Worm (Caenorhabditis elegans) whole organism, L3 larva: Measurements from ENCODE around the gene C29F7.2.
A peak's percentile ranks its signal among the peaks of the same experiment; 100 is the strongest.

ENCODE experiments used
- R02D3.7 ChIP-seq: fragments of 150-350 bp; optimal IDR thresholded peaks from 2 replicates; lab custom pipeline; 2014; ENCODE audit warnings: missing biosample characterization, missing genetic modification characterization
- ZK546.5 ChIP-seq: sonication (generic microtip); optimal IDR thresholded peaks from 2 replicates; lab custom pipeline; 2017; ENCODE audit warnings: missing biosample characterization, missing genetic modification characterization
- aly-2 ChIP-seq: fragments of 150-350 bp; optimal IDR thresholded peaks from 2 replicates; lab custom pipeline; 2014; ENCODE audit warnings: missing biosample characterization, missing genetic modification characterization
- ceh-28 ChIP-seq: fragments of 150-350 bp; optimal IDR thresholded peaks from 2 replicates; lab custom pipeline; 2014; ENCODE audit warnings: missing biosample characterization, missing genetic modification reagents, missing genetic modification characterization
- ceh-82 ChIP-seq: fragments of 150-350 bp; optimal IDR thresholded peaks from 2 replicates; lab custom pipeline; 2014; ENCODE audit warnings: missing biosample characterization, missing genetic modification characterization
- ceh-9 ChIP-seq: sonication (generic microtip); optimal IDR thresholded peaks from 2 replicates; lab custom pipeline; 2018; ENCODE audit warnings: missing biosample characterization, missing genetic modification characterization
- daf-12 ChIP-seq: fragments of 150-350 bp; optimal IDR thresholded peaks from 2 replicates; lab custom pipeline; 2014; ENCODE audit warnings: missing biosample characterization, missing genetic modification reagents, missing genetic modification characterization
- egl-5 ChIP-seq: fragments of 150-350 bp; optimal IDR thresholded peaks from 2 replicates; lab custom pipeline; 2017; ENCODE audit warnings: missing biosample characterization, missing genetic modification reagents, missing genetic modification characterization, inconsistent platforms
- elt-1 ChIP-seq: fragments of 150-350 bp; optimal IDR thresholded peaks from 2 replicates; lab custom pipeline; 2014; ENCODE audit warnings: missing biosample characterization, missing genetic modification characterization
- elt-2 ChIP-seq: sonication (generic microtip); optimal IDR thresholded peaks from 2 replicates; lab custom pipeline; 2016; ENCODE audit warnings: missing genetic modification reagents, mild to moderate bottlenecking, missing genetic modification characterization, missing compliant biosample characterization
- eor-1 ChIP-seq, 2 experiments: fragments of 150-350 bp; optimal IDR thresholded peaks; 2 replicates each; lab custom pipeline; 2014 to 2018; ENCODE audit warnings: missing biosample characterization in 2 of 2, missing genetic modification characterization in 2 of 2
- fkh-10 ChIP-seq: sonication (generic microtip); optimal IDR thresholded peaks from 2 replicates; lab custom pipeline; 2017; ENCODE audit warnings: missing biosample characterization, missing genetic modification reagents, missing genetic modification characterization
- fkh-2 ChIP-seq: fragments of 150-350 bp; optimal IDR thresholded peaks from 2 replicates; lab custom pipeline; 2014; ENCODE audit warnings: missing biosample characterization, missing genetic modification reagents, missing genetic modification characterization
- hmg-11 ChIP-seq: sonication (generic microtip); optimal IDR thresholded peaks from 2 replicates; lab custom pipeline; 2016; ENCODE audit warnings: missing genetic modification characterization, missing compliant biosample characterization
- lin-15B ChIP-seq: fragments of 150-350 bp; optimal IDR thresholded peaks from 2 replicates; lab custom pipeline; 2014; ENCODE audit warnings: missing biosample characterization, missing genetic modification characterization
- lin-39 ChIP-seq: fragments of 150-350 bp; optimal IDR thresholded peaks from 2 replicates; lab custom pipeline; 2018; ENCODE audit warnings: missing biosample characterization, missing genetic modification reagents, missing genetic modification characterization
- lsy-12 ChIP-seq: sonication (generic microtip); optimal IDR thresholded peaks from 2 replicates; lab custom pipeline; 2016; ENCODE audit warnings: mild to moderate bottlenecking, missing genetic modification characterization, missing compliant biosample characterization
- mml-1 ChIP-seq: fragments of 150-350 bp; sonication (generic microtip); optimal IDR thresholded peaks from 3 replicates; lab custom pipeline; 2014; ENCODE audit warnings: missing biosample characterization, missing genetic modification characterization
- nfya-1 ChIP-seq: sonication (generic microtip); optimal IDR thresholded peaks from 2 replicates; lab custom pipeline; 2017; ENCODE audit warnings: missing genetic modification characterization, mild to moderate bottlenecking, missing compliant biosample characterization, antibody characterized with exemption, moderate library complexity; ENCODE audit not compliant: insufficient read depth
- nhr-11 ChIP-seq: fragments of 150-350 bp; optimal IDR thresholded peaks from 2 replicates; lab custom pipeline; 2014; ENCODE audit warnings: missing biosample characterization, missing genetic modification characterization
- nhr-12 ChIP-seq: fragments of 150-350 bp; optimal IDR thresholded peaks from 2 replicates; lab custom pipeline; 2014; ENCODE audit warnings: missing biosample characterization, missing genetic modification characterization
- nhr-23 ChIP-seq: fragments of 150-350 bp; optimal IDR thresholded peaks from 2 replicates; lab custom pipeline; 2014; ENCODE audit warnings: missing biosample characterization, missing genetic modification reagents, missing genetic modification characterization
- nhr-25 ChIP-seq: sonication (generic microtip); optimal IDR thresholded peaks from 2 replicates; lab custom pipeline; 2017; ENCODE audit warnings: missing biosample characterization, missing genetic modification characterization
- nhr-28 ChIP-seq: fragments of 150-350 bp; optimal IDR thresholded peaks from 2 replicates; lab custom pipeline; 2014; ENCODE audit warnings: missing biosample characterization, missing genetic modification characterization
- nhr-43 ChIP-seq: sonication (generic microtip); optimal IDR thresholded peaks from 2 replicates; lab custom pipeline; 2016; ENCODE audit warnings: mild to moderate bottlenecking, missing genetic modification characterization, missing compliant biosample characterization; ENCODE audit not compliant: poor library complexity, severe bottlenecking
- nhr-67 ChIP-seq: fragments of 150-350 bp; optimal IDR thresholded peaks from 2 replicates; lab custom pipeline; 2014; ENCODE audit warnings: missing biosample characterization, missing genetic modification characterization
- nhr-77 ChIP-seq: fragments of 150-350 bp; optimal IDR thresholded peaks from 2 replicates; lab custom pipeline; 2014; ENCODE audit warnings: missing biosample characterization, missing genetic modification characterization
- pha-4 ChIP-seq: fragments of 150-350 bp; optimal IDR thresholded peaks from 2 replicates; lab custom pipeline; 2014; ENCODE audit warnings: missing biosample characterization, missing genetic modification reagents, missing genetic modification characterization
- pqm-1 ChIP-seq: fragments of 150-350 bp; optimal IDR thresholded peaks from 2 replicates; lab custom pipeline; 2017; ENCODE audit warnings: missing biosample characterization, missing genetic modification characterization, inconsistent platforms
- sea-2 ChIP-seq: fragments of 150-350 bp; sonication (generic microtip); optimal IDR thresholded peaks from 4 replicates; lab custom pipeline; 2014; ENCODE audit warnings: missing biosample characterization, missing genetic modification reagents, missing genetic modification characterization
- skn-1 ChIP-seq: fragments of 150-350 bp; optimal IDR thresholded peaks from 2 replicates; lab custom pipeline; 2014; ENCODE audit warnings: missing biosample characterization, missing genetic modification characterization
- tbx-2 ChIP-seq: sonication (generic microtip); optimal IDR thresholded peaks from 2 replicates; lab custom pipeline; 2016; ENCODE audit warnings: mild to moderate bottlenecking, missing genetic modification characterization, missing compliant biosample characterization
- unc-39 ChIP-seq: sonication (generic microtip); optimal IDR thresholded peaks from 4 replicates; lab custom pipeline; 2017; ENCODE audit warnings: missing biosample characterization, missing genetic modification characterization
- unc-62 ChIP-seq: fragments of 150-350 bp; sonication (generic microtip); optimal IDR thresholded peaks from 4 replicates; lab custom pipeline; 2014; ENCODE audit warnings: missing biosample characterization, missing genetic modification reagents, missing genetic modification characterization
- zag-1 ChIP-seq: fragments of 150-350 bp; optimal IDR thresholded peaks from 2 replicates; lab custom pipeline; 2014; ENCODE audit warnings: missing biosample characterization, missing genetic modification characterization
- ztf-11 ChIP-seq: fragments of 150-350 bp; optimal IDR thresholded peaks from 2 replicates; lab custom pipeline; 2014; ENCODE audit warnings: missing biosample characterization, missing genetic modification characterization
- ztf-4 ChIP-seq: fragments of 150-350 bp; optimal IDR thresholded peaks from 2 replicates; lab custom pipeline; 2014; ENCODE audit warnings: missing biosample characterization, missing genetic modification characterization

Gene C29F7.2

DNA sequence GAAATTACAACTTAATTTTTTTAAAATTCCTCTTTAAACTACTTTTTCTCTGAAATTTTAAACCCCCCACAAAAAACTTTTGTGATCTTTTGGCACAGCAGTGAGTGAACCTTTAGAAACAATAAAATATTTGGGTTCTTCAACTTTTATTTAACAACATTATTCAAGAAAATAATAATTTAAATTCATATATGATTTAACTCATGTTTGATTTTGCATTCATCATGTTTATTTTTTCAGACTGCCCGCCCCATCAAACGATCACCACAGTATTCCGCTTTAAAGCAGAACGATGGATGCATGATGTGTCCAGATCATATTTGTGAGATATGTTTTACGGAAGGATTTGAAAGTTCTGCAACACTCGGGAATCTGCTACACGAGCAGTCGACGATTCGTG lies 30.5 kb downstream of the C29F7.2 start, which contains the start of gene set-8:
Gene set-8, plus strand, starts transcription at position 301 of the 400 bp plus-strand sequence.
- TF ChIP-seq elt-1 (tag; lab: Kevin White, UChicago): no peak
- no peak for TF ChIP-seq zag-1 (tag; lab: Kevin White, UChicago)
- no peak for TF ChIP-seq ceh-82 (tag; lab: Kevin White, UChicago)
- TF ChIP-seq ztf-11 (tag; lab: Kevin White, UChicago): no peak
- no peak for TF ChIP-seq nhr-12 (tag; lab: Kevin White, UChicago)
- TF ChIP-seq eor-1 (tag; optimal IDR thresholded peaks at IDR 0.05; lab: Kevin White, UChicago): no peak
- no peak for TF ChIP-seq nfya-1 (tag; lab: Kevin White, UChicago)
- TF ChIP-seq sea-2 (GFP tag; lab: Kevin White, UChicago): no peak
- TF ChIP-seq unc-39 (tag; lab: Kevin White, UChicago): no peak
- no peak for TF ChIP-seq tbx-2
- TF ChIP-seq R02D3.7: no peak
- TF ChIP-seq nhr-11 (tag; lab: Kevin White, UChicago): no peak
- TF ChIP-seq nhr-67: no peak
- TF ChIP-seq aly-2 (tag; lab: Kevin White, UChicago): no peak
- no peak for TF ChIP-seq pqm-1 (tag; lab: Kevin White, UChicago)
- TF ChIP-seq ztf-4 (tag; lab: Kevin White, UChicago): no peak
- TF ChIP-seq nhr-43: no peak
- TF ChIP-seq ceh-9: no peak

DNA sequence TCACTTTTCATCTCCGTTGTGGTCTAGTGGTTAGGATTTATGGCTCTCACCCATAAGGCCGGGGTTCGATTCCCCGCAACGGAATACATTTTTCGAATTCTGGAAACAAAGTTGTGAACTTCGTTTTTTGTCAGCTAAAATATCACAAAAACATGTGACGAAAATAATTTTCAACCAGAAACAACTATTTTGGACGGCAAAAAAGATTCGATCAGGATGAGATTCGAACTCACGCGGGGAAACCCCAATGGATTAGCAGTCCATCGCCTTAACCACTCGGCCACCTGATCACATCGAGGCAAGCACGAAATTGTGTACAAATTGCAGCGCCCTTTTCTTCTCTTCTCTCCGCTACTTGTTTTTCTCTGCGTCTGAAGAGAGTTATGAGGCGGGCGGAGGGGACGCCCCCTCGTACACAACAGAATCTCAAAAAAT lies 32.8 kb downstream of the C29F7.2 start:
- TF ChIP-seq tbx-2 (peak; percentile 68), nfya-1 (tag; lab: Kevin White, UChicago) (peak; percentile 67), pha-4 (tag; lab: Kevin White, UChicago) (peak; percentile 17), nhr-25 (peak; percentile 11), lsy-12 (tag; lab: Kevin White, UChicago) (peak; percentile 84), nhr-23 (tag; lab: Kevin White, UChicago) (peak; percentile 52), egl-5 (tag; lab: Kevin White, UChicago) (peak; percentile 39), elt-2 (peak; percentile 62), hmg-11 (tag; lab: Kevin White, UChicago) (peak; percentile 88), skn-1 (tag; lab: Kevin White, UChicago) (peak; percentile 71), ceh-82 (tag; lab: Kevin White, UChicago) (peak; percentile 18), lin-15B (tag; lab: Kevin White, UChicago) (peak; percentile 2), nhr-43 (peak; percentile 25), lin-39 (tag; lab: Kevin White, UChicago) (peak; percentile 11)

DNA sequence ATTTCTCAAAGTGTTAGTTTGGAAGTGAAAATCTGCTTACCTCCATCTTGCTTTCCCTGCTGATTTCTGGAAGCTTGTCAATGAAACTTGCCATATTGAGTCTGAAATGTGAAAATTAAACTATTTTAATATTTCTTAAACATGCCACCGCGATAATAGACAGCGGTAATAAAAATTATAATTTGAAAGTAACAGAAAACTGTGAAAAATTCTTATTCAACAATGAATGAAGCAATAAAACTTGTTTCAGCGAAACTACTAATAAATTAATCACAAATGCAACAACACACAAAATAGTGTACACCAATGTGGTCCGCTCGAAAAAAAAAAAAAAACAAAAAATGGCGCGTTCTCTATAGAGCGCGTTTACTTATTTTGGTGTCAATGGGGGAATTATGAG lies 35.7 kb downstream of the C29F7.2 start, which contains the start of gene F02D10.6:
Gene F02D10.6, minus strand, starts transcription at position 101 of the 400 bp plus-strand sequence.
- TF ChIP-seq ceh-82 (tag; lab: Kevin White, UChicago): no peak
- TF ChIP-seq eor-1 (tag; optimal IDR thresholded peaks at IDR 0.05; lab: Kevin White, UChicago): no peak
- TF ChIP-seq nhr-43: no peak
- TF ChIP-seq elt-1 (tag; lab: Kevin White, UChicago): no peak
- no peak for TF ChIP-seq pqm-1 (tag; lab: Kevin White, UChicago)
- TF ChIP-seq skn-1 (tag; lab: Kevin White, UChicago): no peak
- no peak for TF ChIP-seq ceh-28 (tag; lab: Kevin White, UChicago)
- no peak for TF ChIP-seq fkh-2
- no peak for TF ChIP-seq unc-39 (tag; lab: Kevin White, UChicago)

DNA sequence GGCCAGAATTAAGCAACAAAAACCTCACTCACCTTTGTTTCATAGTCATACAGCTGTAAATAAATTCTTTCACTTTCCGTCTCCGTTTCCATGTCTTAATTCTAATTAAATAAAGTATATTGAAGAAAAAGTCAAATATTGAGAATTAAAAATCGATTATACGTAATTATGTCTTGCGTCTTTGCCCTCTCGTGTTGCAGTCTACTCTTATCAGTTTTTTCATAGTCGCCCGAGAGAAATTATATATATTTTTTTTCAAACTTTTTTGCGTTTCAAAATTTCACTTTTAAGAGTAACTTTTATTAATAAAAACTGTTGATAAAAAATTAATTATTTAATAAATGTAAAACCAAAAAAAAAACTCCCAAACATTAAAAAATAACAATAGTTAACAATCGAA lies 40.6 kb downstream of the C29F7.2 start, which contains the start of gene flr-1:
Gene flr-1, minus strand, starts transcription at position 101 of the 400 bp plus-strand sequence.
- TF ChIP-seq daf-12 (tag; lab: Kevin White, UChicago): no peak
- no peak for TF ChIP-seq pha-4 (tag; lab: Kevin White, UChicago)
- no peak for TF ChIP-seq zag-1 (tag; lab: Kevin White, UChicago)
- no peak for TF ChIP-seq nhr-12 (tag; lab: Kevin White, UChicago)
- TF ChIP-seq fkh-10 (GFP tag; lab: Kevin White, UChicago): no peak
- TF ChIP-seq aly-2 (tag; lab: Kevin White, UChicago): no peak
- TF ChIP-seq ztf-4 (tag; lab: Kevin White, UChicago): no peak
- TF ChIP-seq unc-62 (GFP tag; lab: Kevin White, UChicago): no peak
- no peak for TF ChIP-seq elt-1 (tag; lab: Kevin White, UChicago)
- no peak for TF ChIP-seq mml-1 (tag; lab: Kevin White, UChicago)
- TF ChIP-seq sea-2 (GFP tag; lab: Kevin White, UChicago): no peak
- no peak for TF ChIP-seq lin-15B (tag; lab: Kevin White, UChicago)
- TF ChIP-seq nhr-28 (tag; lab: Kevin White, UChicago): no peak
- TF ChIP-seq nhr-11 (tag; lab: Kevin White, UChicago): no peak
- no peak for TF ChIP-seq fkh-2
- TF ChIP-seq ZK546.5: no peak
- TF ChIP-seq eor-1 (tag; optimal IDR thresholded peaks at IDR 0.05; lab: Kevin White, UChicago): no peak
- TF ChIP-seq pqm-1 (tag; lab: Kevin White, UChicago): no peak
- no peak for TF ChIP-seq ztf-11 (tag; lab: Kevin White, UChicago)
- no peak for TF ChIP-seq nhr-77 (tag; lab: Kevin White, UChicago)
